Worm (Caenorhabditis elegans) whole organism, L3 larva: Measurements from ENCODE around the gene tebp-1.

ENCODE experiments used
- ZK546.5 ChIP-seq: sonication (generic microtip); optimal IDR thresholded peaks from 2 replicates; lab custom pipeline; 2017; ENCODE audit warnings: missing biosample characterization, missing genetic modification characterization
- ama-1 ChIP-seq: fragments of 150-350 bp; optimal IDR thresholded peaks from 2 replicates; lab custom pipeline; 2018
- elt-1 ChIP-seq: fragments of 150-350 bp; optimal IDR thresholded peaks from 2 replicates; lab custom pipeline; 2014; ENCODE audit warnings: missing biosample characterization, missing genetic modification characterization
- hmg-11 ChIP-seq: sonication (generic microtip); optimal IDR thresholded peaks from 2 replicates; lab custom pipeline; 2016; ENCODE audit warnings: missing genetic modification characterization, missing compliant biosample characterization
- lin-39 ChIP-seq: fragments of 150-350 bp; optimal IDR thresholded peaks from 2 replicates; lab custom pipeline; 2018; ENCODE audit warnings: missing biosample characterization, missing genetic modification reagents, missing genetic modification characterization
- mdl-1 ChIP-seq: fragments of 150-350 bp; optimal IDR thresholded peaks from 2 replicates; lab custom pipeline; 2014; ENCODE audit warnings: missing biosample characterization, missing genetic modification characterization
- nhr-11 ChIP-seq: fragments of 150-350 bp; optimal IDR thresholded peaks from 2 replicates; lab custom pipeline; 2014; ENCODE audit warnings: missing biosample characterization, missing genetic modification characterization
- nhr-237 ChIP-seq: fragments of 150-350 bp; optimal IDR thresholded peaks from 2 replicates; lab custom pipeline; 2014; ENCODE audit warnings: missing biosample characterization, missing genetic modification characterization
- nhr-77 ChIP-seq: fragments of 150-350 bp; optimal IDR thresholded peaks from 2 replicates; lab custom pipeline; 2014; ENCODE audit warnings: missing biosample characterization, missing genetic modification characterization
- pqm-1 ChIP-seq: fragments of 150-350 bp; optimal IDR thresholded peaks from 2 replicates; lab custom pipeline; 2017; ENCODE audit warnings: missing biosample characterization, missing genetic modification characterization, inconsistent platforms
- skn-1 ChIP-seq: fragments of 150-350 bp; optimal IDR thresholded peaks from 2 replicates; lab custom pipeline; 2014; ENCODE audit warnings: missing biosample characterization, missing genetic modification characterization
- ztf-11 ChIP-seq: fragments of 150-350 bp; optimal IDR thresholded peaks from 2 replicates; lab custom pipeline; 2014; ENCODE audit warnings: missing biosample characterization, missing genetic modification characterization

ce11 chrII:14357936-14358416 lies 3.8 kb upstream of the tebp-1 start, which contains the start of the genes agl-1 and pfs-2:
- TF ChIP-seq mdl-1 (tag; lab: Kevin White, UChicago) (peak; percentile 37), hmg-11 (tag; lab: Kevin White, UChicago) (peak; percentile 82), nhr-77 (tag; lab: Kevin White, UChicago) (peak; percentile 2), skn-1 (tag; lab: Kevin White, UChicago) (no peak), ZK546.5 (tag; lab: Kevin White, UChicago) (no peak), lin-39 (peak; percentile 66), ama-1 (lab: Kevin White, UChicago) (no peak), elt-1 (no peak), ztf-11 (tag; lab: Kevin White, UChicago) (no peak), pqm-1 (tag; lab: Kevin White, UChicago) (no peak), nhr-237 (tag; lab: Kevin White, UChicago) (no peak), nhr-11 (tag; lab: Kevin White, UChicago) (no peak)
